Fruit fly (Drosophila melanogaster): ENCODE results near the gene aspr.

Gene aspr

DNA sequence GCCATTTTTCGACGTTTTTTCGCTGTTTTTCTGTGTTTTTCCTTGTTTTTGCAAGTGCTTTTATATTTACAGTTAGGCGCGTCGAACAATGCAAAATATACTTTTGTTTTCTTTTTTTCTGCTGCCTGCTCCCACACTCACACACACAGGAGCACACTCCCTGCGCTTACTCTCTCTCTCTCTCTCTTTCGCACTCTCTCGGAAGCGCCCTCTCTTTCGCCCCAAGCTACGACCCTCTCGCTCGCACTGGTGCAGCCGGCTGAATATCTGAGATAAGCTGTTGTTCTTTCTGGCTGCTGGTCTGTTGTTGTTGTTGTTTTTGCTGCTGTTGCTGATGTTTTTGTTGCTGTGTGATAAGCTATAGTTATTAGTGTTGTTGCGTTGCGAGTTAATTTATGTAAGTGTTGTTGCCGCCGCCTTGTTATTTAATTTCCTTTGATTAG is 11.0 kb downstream of the aspr start (continued):
- TF ChIP-seq Gug (GFP tag; IDR thresholded peaks at IDR 0.05) (peak; percentile 39), CG11762 (GFP tag; optimal IDR thresholded peaks at IDR 0.05; ENCODE audit: insufficient read depth) (no peak), CG6854 (GFP tag; optimal IDR thresholded peaks at IDR 0.05) (no peak), pdm3 (GFP tag; optimal IDR thresholded peaks at IDR 0.05) (no peak), svp (GFP tag) (no peak), Sox15 (GFP tag; optimal IDR thresholded peaks at IDR 0.05) (no peak), CG4318 (GFP tag; optimal IDR thresholded peaks at IDR 0.05) (no peak), eg (GFP tag; IDR thresholded peaks at IDR 0.05) (peak; percentile 75), Sox102F (GFP tag; optimal IDR thresholded peaks at IDR 0.05) (no peak), achi (GFP tag; optimal IDR thresholded peaks at IDR 0.05) (no peak), Lpt (GFP tag; optimal IDR thresholded peaks at IDR 0.05) (peak; percentile 15)

- TF ChIP-seq fkh (GFP tag; optimal IDR thresholded peaks at IDR 0.05) (no peak), CG10669 (GFP tag; optimal IDR thresholded peaks at IDR 0.05) (no peak), OdsH (GFP tag; optimal IDR thresholded peaks at IDR 0.05) (peak; percentile 6), Hr39 (GFP tag; optimal IDR thresholded peaks at IDR 0.05) (peak; percentile 16), cyc (GFP tag; optimal IDR thresholded peaks at IDR 0.05) (peak; percentile 4), topi (GFP tag; optimal IDR thresholded peaks at IDR 0.05) (peak; percentile 11), CG6276 (GFP tag; optimal IDR thresholded peaks at IDR 0.05) (no peak), CG8632 (GFP tag; optimal IDR thresholded peaks at IDR 0.05) (no peak), CG15336 (GFP tag; IDR thresholded peaks at IDR 0.05) (no peak), pdm3 (GFP tag; optimal IDR thresholded peaks at IDR 0.05) (no peak), esn (GFP tag; optimal IDR thresholded peaks at IDR 0.05) (peak; percentile 22), fd85E (GFP tag; optimal IDR thresholded peaks at IDR 0.05) (no peak), dsx (GFP tag; optimal IDR thresholded peaks at IDR 0.05; ENCODE audit: poor library complexity, severe bottlenecking) (no peak), Hr38 (GFP tag; optimal IDR thresholded peaks at IDR 0.05) (no peak), Eip78C (GFP tag) (peak; percentile 34), CG6792 (GFP tag; optimal IDR thresholded peaks at IDR 0.05) (no peak), acj6 (GFP tag; optimal IDR thresholded peaks at IDR 0.05) (no peak), CG10631 (GFP tag; optimal IDR thresholded peaks at IDR 0.05) (peak; percentile 25), Blimp-1 (GFP tag; optimal IDR thresholded peaks at IDR 0.05) (no peak), svp (GFP tag) (peak; percentile 24)
Measured at dm6 chrX:20159679-20160140, 11.8 kb downstream of the aspr start, which contains the start of gene Rab35. Gene Rab35, minus strand, starts transcription at chrX:20159872.

DNA sequence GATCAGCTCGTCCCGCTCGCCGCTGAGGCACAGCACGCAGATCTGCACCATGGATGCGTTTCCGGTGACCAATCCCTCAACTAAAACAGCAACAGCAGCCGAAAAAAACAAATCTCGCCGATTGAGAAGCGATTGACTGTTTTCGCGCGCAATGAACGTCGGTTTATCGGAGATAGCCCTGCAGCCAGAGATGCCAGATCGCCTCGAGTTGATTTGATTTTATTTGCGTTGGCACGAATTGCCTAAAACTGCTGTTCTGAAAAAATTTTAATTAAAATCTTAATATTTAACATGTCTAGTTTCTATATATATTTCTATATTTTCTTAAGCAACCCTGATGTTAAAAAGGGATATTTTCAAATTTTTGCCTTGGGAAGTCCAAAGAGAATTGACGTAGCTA is 14.7 kb downstream of the aspr start:
- TF ChIP-seq spab (GFP tag; optimal IDR thresholded peaks at IDR 0.05) (no peak), esn (GFP tag; optimal IDR thresholded peaks at IDR 0.05) (peak; percentile 3)

DNA sequence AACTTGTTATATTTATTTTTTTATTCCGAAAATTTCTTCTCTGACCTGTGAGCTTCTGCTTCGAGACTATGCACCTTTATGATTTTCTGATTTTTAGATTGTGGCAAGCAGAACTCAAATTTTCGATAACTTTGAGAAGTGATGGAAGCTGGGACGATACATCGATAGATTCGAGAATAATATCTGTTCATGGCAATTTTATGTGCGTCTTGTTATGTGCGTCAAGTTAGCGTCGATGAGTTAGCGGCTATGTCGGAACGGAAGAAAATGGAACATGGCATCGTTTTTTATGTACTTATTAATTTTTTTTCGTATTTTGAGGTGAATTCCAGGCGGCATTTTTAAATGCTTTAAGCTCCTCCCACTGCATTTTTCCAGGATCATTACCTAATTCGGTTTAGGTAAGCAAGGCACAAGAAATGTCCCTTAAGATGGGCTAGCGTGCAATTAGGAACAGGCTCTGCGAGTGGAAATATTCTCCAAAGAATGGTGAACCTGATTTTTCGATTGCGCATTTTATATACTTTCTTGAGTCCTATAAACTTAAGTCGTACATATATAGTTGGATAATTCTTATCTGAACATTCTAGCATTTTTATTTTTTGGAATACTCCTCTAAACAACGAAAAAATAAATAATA is 18.0 kb downstream of the aspr start, which contains the start of gene Phf7:
Gene Phf7, minus strand, starts transcription at position 58 of the 640 bp plus-strand sequence.
- TF ChIP-seq CG6808 (GFP tag; optimal IDR thresholded peaks at IDR 0.05), result no peak
- no peak for TF ChIP-seq CG10631 (GFP tag; optimal IDR thresholded peaks at IDR 0.05)
- TF ChIP-seq Eip75B (GFP tag; optimal IDR thresholded peaks at IDR 0.05), result no peak
- peak; percentile 3 for TF ChIP-seq Eip78C (GFP tag)
- TF ChIP-seq pdm3 (GFP tag; optimal IDR thresholded peaks at IDR 0.05), result no peak

dm6 chrX:20166484-20167038 is 18.6 kb downstream of the aspr start, which contains the start of gene CG9577:
Gene CG9577, plus strand, starts transcription at chrX:20166673.
- no peak for TF ChIP-seq Sox102F (GFP tag; optimal IDR thresholded peaks at IDR 0.05)
- peak; percentile 93 for TF ChIP-seq fkh (GFP tag; optimal IDR thresholded peaks at IDR 0.05)
- peak; percentile 11 for TF ChIP-seq Blimp-1 (GFP tag; optimal IDR thresholded peaks at IDR 0.05)
- TF ChIP-seq CG9139 (GFP tag; optimal IDR thresholded peaks at IDR 0.05), result peak; percentile 92
- peak; percentile 49; the same call in 1 of the 2 replicates for TF ChIP-seq CG15336 (GFP tag; IDR thresholded peaks at IDR 0.05)
- TF ChIP-seq CG6808 (GFP tag; optimal IDR thresholded peaks at IDR 0.05), result peak; percentile 87
- peak; percentile 50; the same call in 1 of the 3 replicates for TF ChIP-seq eg (GFP tag; IDR thresholded peaks at IDR 0.05)
- no peak for TF ChIP-seq Hr38 (GFP tag; optimal IDR thresholded peaks at IDR 0.05)
- peak; percentile 75 for TF ChIP-seq CG16779 (tag; optimal IDR thresholded peaks at IDR 0.05)
- no peak for TF ChIP-seq lz (GFP tag; optimal IDR thresholded peaks at IDR 0.05)
- no peak for TF ChIP-seq pdm3 (GFP tag; optimal IDR thresholded peaks at IDR 0.05)
- TF ChIP-seq CG11762 (GFP tag; optimal IDR thresholded peaks at IDR 0.05; ENCODE audit: insufficient read depth), result peak; percentile 20
- TF ChIP-seq net (GFP tag; optimal IDR thresholded peaks at IDR 0.05), result peak; percentile 48
- no peak for TF ChIP-seq OdsH (GFP tag; optimal IDR thresholded peaks at IDR 0.05)
- no peak for TF ChIP-seq vri (GFP tag; optimal IDR thresholded peaks at IDR 0.05)
- peak; percentile 71 for TF ChIP-seq CG1621 (tag; optimal IDR thresholded peaks at IDR 0.05)
- no peak for TF ChIP-seq CG11294 (GFP tag; IDR thresholded peaks at IDR 0.05)
- TF ChIP-seq CG8119 (GFP tag; IDR thresholded peaks at IDR 0.05), result peak; percentile 57; the same call in 2 of the 3 replicates
- TF ChIP-seq acj6 (GFP tag; optimal IDR thresholded peaks at IDR 0.05), result no peak
- TF ChIP-seq Hr4 (GFP tag; optimal IDR thresholded peaks at IDR 0.05), result no peak
